Worm (Caenorhabditis elegans) whole organism, L1 larva: ENCODE measurements around the gene tni-1.

Experiments used
- ces-1 ChIP-seq: fragments of 150-350 bp; optimal IDR thresholded peaks from 2 replicates; lab custom pipeline; 2014; ENCODE audit warnings: missing biosample characterization, missing genetic modification reagents, missing genetic modification characterization
- skn-1 ChIP-seq: fragments of 150-350 bp; optimal IDR thresholded peaks from 2 replicates; lab custom pipeline; 2014; ENCODE audit warnings: missing biosample characterization, missing genetic modification characterization

- no peak for TF ChIP-seq ces-1 (GFP tag; lab: Kevin White, UChicago)
- TF ChIP-seq skn-1 (tag; lab: Kevin White, UChicago), result no peak
These were observed 8.9 kb downstream of the tni-1 start, which contains the start of gene ttyh-1 for ce11 chrX:11368417-11368816.
